Worm (Caenorhabditis elegans): ENCODE data around the gene chk-1.

chk-1 gene

DNA sequence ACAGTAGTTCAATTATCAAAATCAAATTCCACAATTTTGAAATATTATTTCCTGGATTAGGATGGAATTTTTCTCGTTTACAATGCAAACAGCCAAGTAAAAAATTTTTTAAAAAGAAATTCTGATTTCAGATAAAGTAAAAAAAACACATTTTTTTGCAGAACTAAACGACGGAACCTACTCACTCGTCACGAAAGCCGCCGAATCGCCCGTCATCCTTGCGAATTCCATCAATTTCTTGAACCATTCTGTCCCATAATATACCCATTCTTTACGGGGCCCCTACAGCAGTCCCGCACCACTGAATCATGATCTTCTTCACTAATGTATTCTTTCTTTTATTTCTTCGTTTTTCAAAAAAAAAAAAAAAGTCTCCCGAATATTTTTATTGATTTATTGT is 47.1 kb downstream of the chk-1 start:
- no peak for TF ChIP-seq hsf-1 (GFP tag; IDR thresholded peaks at IDR 0.05)
- TF ChIP-seq ceh-100 (GFP tag; IDR thresholded peaks at IDR 0.05) = no peak
- TF ChIP-seq ama-1 (optimal IDR thresholded peaks at IDR 0.05) = no peak
- TF ChIP-seq ama-1 (GFP tag; optimal IDR thresholded peaks at IDR 0.05) = no peak
- no peak for TF ChIP-seq ZK185.1 (tag; optimal IDR thresholded peaks at IDR 0.05; ENCODE audit: poor library complexity, severe bottlenecking)
- TF ChIP-seq Y79H2A.3 (GFP tag; conservative IDR thresholded peaks at IDR 0.05) = no peak
- no peak for TF ChIP-seq chd-7 (tag; optimal IDR thresholded peaks at IDR 0.05)
- TF ChIP-seq let-607 (tag; optimal IDR thresholded peaks at IDR 0.05) = no peak
- TF ChIP-seq nfyb-1 (GFP tag; IDR thresholded peaks at IDR 0.05) = 0 out of 2 replicates have a peak, but pooled peaks have one; percentile 9
- TF ChIP-seq snpc-4 (GFP tag; optimal IDR thresholded peaks at IDR 0.05) = no peak
- no peak for TF ChIP-seq snpc-4 (tag; optimal IDR thresholded peaks at IDR 0.05)
- no peak for TF ChIP-seq zim-3 (tag; optimal IDR thresholded peaks at IDR 0.05)
- peak; percentile 4 for TF ChIP-seq athp-1 (tag; optimal IDR thresholded peaks at IDR 0.05)
- TF ChIP-seq atf-7 (tag; optimal IDR thresholded peaks at IDR 0.05) = peak; percentile 18
- TF ChIP-seq fkh-3 (tag; optimal IDR thresholded peaks at IDR 0.05) = no peak
- TF ChIP-seq B0035.1 (tag; optimal IDR thresholded peaks at IDR 0.05) = no peak
- TF ChIP-seq D2030.7 (GFP tag; IDR thresholded peaks at IDR 0.05) = no peak
- no peak for TF ChIP-seq sea-2 (GFP tag; IDR thresholded peaks at IDR 0.05)
- 0 out of 2 replicates have a peak, but pooled peaks have one; percentile 7 for TF ChIP-seq pbrm-1 (GFP tag; IDR thresholded peaks at IDR 0.05)
- no peak for TF ChIP-seq mel-28 (tag; optimal IDR thresholded peaks at IDR 0.05; ENCODE audit: borderline replicate concordance)
- peak; percentile 35; the same call in 1 of the 2 replicates for TF ChIP-seq K11D2.4 (GFP tag; IDR thresholded peaks at IDR 0.05)
- TF ChIP-seq madf-10 (tag; optimal IDR thresholded peaks at IDR 0.05) = peak; percentile 5
- TF ChIP-seq lin-35 (GFP tag; optimal IDR thresholded peaks at IDR 0.05) = peak in 1 of 3 experiments; percentile 61
- no peak for TF ChIP-seq hlh-12 (tag; optimal IDR thresholded peaks at IDR 0.05)
- no peak for TF ChIP-seq egl-44 (GFP tag; IDR thresholded peaks at IDR 0.05)
- no peak for TF ChIP-seq F23B12.7 (tag; optimal IDR thresholded peaks at IDR 0.05; ENCODE audit: insufficient read depth)
- peak; percentile 31 for TF ChIP-seq repo-1 (tag; optimal IDR thresholded peaks at IDR 0.05)
- TF ChIP-seq cebp-1 (GFP tag; IDR thresholded peaks at IDR 0.05) = 0 out of 2 replicates have a peak, but pooled peaks have one; percentile 14
- TF ChIP-seq cebp-1 (tag; optimal IDR thresholded peaks at IDR 0.05) = peak; percentile 57

DNA sequence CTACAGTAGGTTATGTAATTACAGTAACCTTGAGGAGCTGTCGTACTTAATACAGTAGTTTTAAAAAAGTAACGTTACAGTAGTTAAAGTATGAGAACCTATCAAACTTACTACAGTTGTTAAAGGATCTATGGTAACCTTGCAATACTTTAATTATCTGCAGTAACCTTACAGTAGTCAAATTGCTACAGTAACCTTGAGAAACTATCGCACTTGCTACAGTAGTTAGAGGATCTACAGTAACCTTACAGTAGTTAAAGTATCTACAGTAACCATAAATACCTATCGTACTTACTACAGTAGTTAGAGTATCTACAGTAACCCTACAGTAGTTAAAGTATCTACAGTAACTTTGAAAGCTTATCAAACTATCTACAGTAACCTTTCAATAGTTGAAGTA is 47.7 kb downstream of the chk-1 start:
- no peak for TF ChIP-seq unc-130 (GFP tag; optimal IDR thresholded peaks at IDR 0.05)
- TF ChIP-seq lsy-27 (tag; optimal IDR thresholded peaks at IDR 0.05; ENCODE audit: borderline replicate concordance, insufficient read depth) = no peak
- TF ChIP-seq akir-1 (GFP tag; optimal IDR thresholded peaks at IDR 0.05) = peak; percentile 5
- TF ChIP-seq B0019.2 (GFP tag; conservative IDR thresholded peaks at IDR 0.05) = no peak

DNA sequence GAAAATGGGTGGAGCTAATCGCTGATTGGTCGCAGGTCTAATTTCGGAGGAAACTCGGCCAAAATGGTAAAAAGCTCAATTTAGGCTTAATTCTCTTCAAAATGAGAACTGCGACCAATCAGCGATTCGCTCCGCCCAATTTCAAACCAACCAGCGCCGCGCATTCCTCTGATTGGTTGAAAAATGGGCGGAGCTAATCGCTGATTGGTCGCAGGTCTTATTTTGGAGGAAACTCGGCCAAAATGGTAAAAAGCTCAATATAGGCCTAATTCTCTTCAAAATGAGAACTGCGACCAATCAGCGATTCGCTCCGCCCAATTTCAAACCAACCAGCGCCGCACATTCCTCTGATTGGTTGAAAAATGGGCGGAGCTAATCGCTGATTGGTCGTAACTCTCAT is 51.7 kb downstream of the chk-1 start:
- peak; percentile 29; the same call in 1 of the 2 replicates for TF ChIP-seq nfyb-1 (GFP tag; IDR thresholded peaks at IDR 0.05)

All from whole organism, young adult.